Fruit fly (Drosophila melanogaster) whole organism, prepupa: ENCODE measurements around the gene BckdhA.

Experiments used
- CG6792 ChIP-seq: fragments of 200-800 bp; sonication (Bioruptor generic); optimal IDR thresholded peaks from 3 replicates; lab custom pipeline; 2016; ENCODE audit warnings: missing biosample characterization, missing genetic modification characterization
- Eip75B ChIP-seq: fragments of 200-800 bp; sonication (Bioruptor generic); optimal IDR thresholded peaks from 3 replicates; lab custom pipeline; 2016; ENCODE audit warnings: missing biosample characterization, missing genetic modification characterization
- Eip78C ChIP-seq: fragments of 200-800 bp; sonication (Bioruptor generic); peaks from one replicate; lab custom pipeline; 2016; ENCODE audit warnings: missing biosample characterization, missing genetic modification characterization
- Hr39 ChIP-seq: fragments of 200-800 bp; sonication (Bioruptor generic); optimal IDR thresholded peaks from 2 replicates; lab custom pipeline; 2016; ENCODE audit warnings: missing biosample characterization, missing genetic modification characterization
- acj6 ChIP-seq: fragments of 200-800 bp; sonication (Bioruptor generic); optimal IDR thresholded peaks from 3 replicates; lab custom pipeline; 2016; ENCODE audit warnings: missing biosample characterization, missing genetic modification characterization
- vri ChIP-seq: fragments of 200-800 bp; sonication (Bioruptor generic); optimal IDR thresholded peaks from 3 replicates; lab custom pipeline; 2016; ENCODE audit warnings: missing biosample characterization, mild to moderate bottlenecking, missing genetic modification characterization

dm6 chr3R:9510070-9510518 lies 45.5 kb upstream of the BckdhA start, which contains the start of gene rump:
- TF ChIP-seq Hr39 (GFP tag; lab: Kevin White, UChicago) (no peak), CG6792 (GFP tag; lab: Kevin White, UChicago) (no peak), acj6 (no peak), Eip75B (no peak), Eip78C (GFP tag; lab: Kevin White, UChicago) (peak; percentile 25), vri (GFP tag; lab: Kevin White, UChicago) (no peak)
